Worm (Caenorhabditis elegans) whole organism, young adult: ENCODE data around the gene sre-43.

Experiments used
- B0035.1 ChIP-seq: sonication (generic microtip); optimal IDR thresholded peaks from 2 replicates; lab custom pipeline; 2016; ENCODE audit warnings: missing genetic modification characterization, mild to moderate bottlenecking, missing compliant biosample characterization, missing genotype, missing genetic modification reagents
- K12H6.12 ChIP-seq: fragments of 200-800 bp; sonication (Bioruptor generic); optimal IDR thresholded peaks from 2 replicates; lab custom pipeline; 2018; ENCODE audit warnings: mild to moderate bottlenecking, missing genetic modification characterization, missing compliant biosample characterization
- aptf-3 ChIP-seq: fragments of 200-800 bp; sonication (Bioruptor generic); IDR thresholded peaks from 2 replicates; pipeline ENCODE4 v1.3.6; 2022; ENCODE audit warnings: missing genetic modification characterization, missing compliant biosample characterization
- dpl-1 ChIP-seq: fragments of 150-350 bp; optimal IDR thresholded peaks from 2 replicates; lab custom pipeline; 2014; ENCODE audit warnings: missing biosample characterization, missing genetic modification reagents, missing genetic modification characterization
- egl-44 ChIP-seq: fragments of 200-800 bp; sonication (Bioruptor generic); IDR thresholded peaks from 2 replicates; pipeline ENCODE4 v1.3.6; 2022; ENCODE audit warnings: missing genetic modification reagents, missing genetic modification characterization, missing compliant biosample characterization
- let-526 ChIP-seq: fragments of 200-800 bp; sonication (Bioruptor generic); IDR thresholded peaks from 2 replicates; pipeline ENCODE4 v1.3.6; 2022; ENCODE audit warnings: missing genetic modification reagents, missing genetic modification characterization, missing compliant biosample characterization
- lsl-1 ChIP-seq: fragments of 200-800 bp; sonication (Bioruptor generic); optimal IDR thresholded peaks from 2 replicates; lab custom pipeline; 2018; ENCODE audit warnings: mild to moderate bottlenecking, missing genetic modification characterization, moderate library complexity, missing compliant biosample characterization
- madf-3 ChIP-seq: fragments of 200-800 bp; sonication (Bioruptor generic); IDR thresholded peaks from 2 replicates; pipeline ENCODE4 v1.3.6; 2022; ENCODE audit warnings: missing genetic modification reagents, missing genetic modification characterization, missing compliant biosample characterization
- nfya-1 ChIP-seq: sonication (generic microtip); optimal IDR thresholded peaks from 2 replicates; lab custom pipeline; 2017; ENCODE audit warnings: antibody characterized with exemption, missing compliant biosample characterization, missing genetic modification characterization, borderline replicate concordance; ENCODE audit not compliant: insufficient read depth
- snpc-4 ChIP-seq, 5 experiments: fragments of 150-350 bp in 1 of 5; sonication (generic microtip) in 4 of 5; optimal IDR thresholded peaks; 2 replicates each; lab custom pipeline; 2014 to 2018; ENCODE audit warnings: missing genetic modification characterization in 5 of 5, missing biosample characterization in 3 of 5, antibody characterized with exemption in 2 of 5, mild to moderate bottlenecking in 2 of 5, missing compliant biosample characterization in 2 of 5, missing genotype in 2 of 5, moderate library complexity in 2 of 5, missing genetic modification reagents in 1 of 5
- unc-62 ChIP-seq: fragments of 150-350 bp; optimal IDR thresholded peaks from 2 replicates; lab custom pipeline; 2014; ENCODE audit warnings: missing biosample characterization, missing genetic modification reagents, missing genetic modification characterization

- TF ChIP-seq B0035.1 (tag; lab: Kevin White, UChicago) (no peak), dpl-1 (GFP tag; lab: Kevin White, UChicago) (no peak), egl-44 (GFP tag; lab: Robert Waterston, UW) (no peak), snpc-4 (GFP tag; optimal IDR thresholded peaks at IDR 0.05; lab: Kevin White, UChicago) (no peak), snpc-4 (tag; optimal IDR thresholded peaks at IDR 0.05; lab: Kevin White, UChicago) (no peak), madf-3 (GFP tag; lab: Robert Waterston, UW) (no peak), nfya-1 (tag; lab: Kevin White, UChicago) (no peak), aptf-3 (no peak), let-526 (GFP tag; lab: Robert Waterston, UW) (no peak), lsl-1 (GFP tag; lab: Kevin White, UChicago) (no peak), unc-62 (GFP tag; lab: Kevin White, UChicago) (no peak), K12H6.12 (tag; lab: Kevin White, UChicago) (no peak)
Measured at ce11 chrII:13961567-13961966, 7.3 kb downstream of the sre-43 start.
